Worm (Caenorhabditis elegans) whole organism, early embryonic: Measurements from ENCODE around the gene ZK632.11.

Experiments used
- F13C5.2 ChIP-seq: sonication (generic microtip); optimal IDR thresholded peaks from 2 replicates; lab custom pipeline; 2017; ENCODE audit warnings: mild to moderate bottlenecking, missing genetic modification characterization, inconsistent platforms, missing compliant biosample characterization
- aly-1 ChIP-seq: sonication (generic microtip); optimal IDR thresholded peaks from 2 replicates; lab custom pipeline; 2016; ENCODE audit warnings: missing genetic modification characterization, missing compliant biosample characterization
- ama-1 ChIP-seq: fragments of 150-350 bp; optimal IDR thresholded peaks from 2 replicates; lab custom pipeline; 2014
- ets-7 ChIP-seq: sonication (generic microtip); optimal IDR thresholded peaks from 2 replicates; lab custom pipeline; 2016; ENCODE audit warnings: missing genotype, missing genetic modification characterization, missing compliant biosample characterization
- flt-1 ChIP-seq: fragments of 200-800 bp; sonication (Bioruptor generic); IDR thresholded peaks from 2 replicates; pipeline ENCODE4 v1.3.6; 2022; ENCODE audit warnings: missing genetic modification characterization, missing compliant biosample characterization
- hnd-1 ChIP-seq: sonication (generic microtip); optimal IDR thresholded peaks from 2 replicates; lab custom pipeline; 2016; ENCODE audit warnings: missing genetic modification characterization, missing compliant biosample characterization
- pes-1 ChIP-seq: fragments of 200-800 bp; sonication (Bioruptor generic); IDR thresholded peaks from 2 replicates; pipeline ENCODE4 v1.3.6; 2022; ENCODE audit warnings: missing genetic modification reagents, missing genetic modification characterization, missing compliant biosample characterization
- sea-1 ChIP-seq: fragments of 200-800 bp; sonication (Bioruptor generic); conservative IDR thresholded peaks from 2 replicates; pipeline ENCODE4 v1.3.6; 2022; ENCODE audit warnings: missing genetic modification characterization, missing compliant biosample characterization
- tra-4 ChIP-seq: sonication (generic microtip); optimal IDR thresholded peaks from 2 replicates; lab custom pipeline; 2017; ENCODE audit warnings: missing genetic modification characterization, missing compliant biosample characterization

ce11 chrIII:9846093-9846492, 18.4 kb downstream of the ZK632.11 start, which contains the start of gene K11H3.2:
- TF ChIP-seq pes-1 (GFP tag; lab: Robert Waterston, UW), result no peak
- no peak for TF ChIP-seq ama-1
- TF ChIP-seq F13C5.2 (tag; lab: Kevin White, UChicago), result no peak
- no peak for TF ChIP-seq flt-1
- no peak for TF ChIP-seq tra-4 (tag; lab: Kevin White, UChicago)
- no peak for TF ChIP-seq hnd-1 (tag; lab: Kevin White, UChicago)
- no peak for TF ChIP-seq sea-1 (GFP tag; lab: Robert Waterston, UW)
- no peak for TF ChIP-seq ets-7
- no peak for TF ChIP-seq aly-1
